Fruit fly (Drosophila melanogaster) Kc167 (cell line): ENCODE data around the gene Smr.

Experiments used
- h ChIP-seq: fragments of >200 bp; optimal IDR thresholded peaks from 3 replicates; lab custom pipeline; 2018; ENCODE audit warnings: missing external identifiers
- psq ChIP-seq: fragments of >200 bp; optimal IDR thresholded peaks from 2 replicates; lab custom pipeline; 2017; ENCODE audit warnings: missing external identifiers

DNA sequence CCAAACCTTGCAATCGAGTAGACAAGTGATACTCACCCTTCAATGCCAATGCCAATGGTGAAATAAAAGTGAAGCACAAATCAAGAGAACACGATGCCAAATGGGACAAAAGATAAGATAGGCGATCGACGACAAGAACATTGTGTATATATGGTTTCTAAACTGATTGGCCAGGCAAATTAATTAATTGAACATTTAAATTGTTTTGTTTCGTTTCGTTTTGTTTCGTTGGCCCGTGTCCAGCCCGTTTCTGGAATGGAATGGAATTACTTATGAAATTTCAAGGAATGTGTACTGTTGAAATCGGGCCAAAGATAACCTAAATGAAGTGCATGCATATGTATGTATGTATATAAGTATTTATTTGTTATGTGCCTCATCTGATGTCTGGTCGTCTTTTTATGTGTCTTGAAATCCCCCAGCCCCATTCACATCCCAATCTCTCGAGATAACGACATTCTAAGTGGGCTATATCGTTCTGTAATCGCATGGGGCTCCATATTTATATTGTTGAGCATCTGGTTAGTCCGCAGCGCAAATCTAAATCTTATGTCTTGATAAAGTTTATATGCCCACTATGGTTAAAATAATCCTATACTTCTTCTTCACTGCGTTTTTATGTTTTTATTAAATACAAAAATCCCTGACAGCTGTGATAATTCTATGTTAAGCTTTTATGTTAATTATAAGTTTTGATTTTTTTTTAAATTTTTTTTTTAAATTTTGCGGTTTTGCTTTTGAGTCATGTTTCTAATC lies 66.4 kb downstream of the Smr start:
- TF ChIP-seq h (no peak), psq (lab: Kevin White, UChicago) (no peak)
